Fruit fly (Drosophila melanogaster): ENCODE results near the gene CG42331.

The CG42331 gene

DNA sequence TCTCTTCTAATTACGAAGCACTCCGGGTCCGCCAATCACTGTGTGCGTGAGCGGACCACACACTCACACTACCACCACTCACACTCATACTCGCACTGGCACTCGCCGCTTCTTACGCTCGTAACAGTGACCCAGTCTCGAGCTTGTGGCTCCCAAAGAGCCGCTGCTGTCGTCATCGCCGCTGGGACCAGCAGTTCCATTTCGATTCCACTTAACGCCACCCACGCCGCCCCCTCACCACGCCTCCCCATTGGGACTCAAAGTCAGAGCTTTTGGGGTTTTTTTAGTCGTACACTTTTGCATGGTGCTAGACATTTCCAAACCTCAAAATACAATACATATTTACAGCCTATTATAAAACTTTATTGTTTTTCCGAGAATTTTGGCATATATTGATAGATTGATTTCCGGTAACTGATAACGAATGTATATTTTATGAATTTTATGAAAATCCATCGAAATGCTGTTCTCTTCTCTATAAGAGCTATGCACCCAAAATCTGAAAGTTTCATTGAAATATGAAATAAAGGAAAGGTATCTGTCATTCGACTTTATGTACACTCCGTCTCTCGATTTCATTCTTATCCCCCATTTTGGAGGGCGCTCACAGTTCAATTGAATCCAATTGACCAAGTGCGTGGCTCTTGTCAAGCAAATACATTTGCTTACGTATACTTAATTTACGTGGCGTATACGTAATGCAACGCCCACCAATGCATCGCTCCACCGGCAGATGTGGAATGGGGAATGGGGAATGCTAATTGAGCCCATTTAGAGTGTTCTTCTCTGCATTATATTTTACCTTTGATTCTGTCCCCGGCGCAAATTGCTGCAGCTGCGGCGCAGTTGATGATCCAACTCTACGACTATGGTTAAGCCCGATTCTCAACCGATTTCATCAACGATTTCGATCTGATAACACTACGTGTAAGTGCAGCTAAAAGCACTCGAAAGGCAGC lies at the start of gene CG42331:
CG42331 (plus strand) TSS at position 909 of the 959 bp plus-strand sequence.
- TF ChIP-seq CG4496 (GFP tag; IDR thresholded peaks at IDR 0.05), result 0 out of 3 replicates have a peak, but pooled peaks have one; percentile 17
- no peak for TF ChIP-seq CG17806 (tag; optimal IDR thresholded peaks at IDR 0.05)
- peak; percentile 47; the same call in 2 of the 3 replicates for TF ChIP-seq fd96Ca (GFP tag; IDR thresholded peaks at IDR 0.05)
- TF ChIP-seq Pif1A (GFP tag; optimal IDR thresholded peaks at IDR 0.05), result no peak

DNA sequence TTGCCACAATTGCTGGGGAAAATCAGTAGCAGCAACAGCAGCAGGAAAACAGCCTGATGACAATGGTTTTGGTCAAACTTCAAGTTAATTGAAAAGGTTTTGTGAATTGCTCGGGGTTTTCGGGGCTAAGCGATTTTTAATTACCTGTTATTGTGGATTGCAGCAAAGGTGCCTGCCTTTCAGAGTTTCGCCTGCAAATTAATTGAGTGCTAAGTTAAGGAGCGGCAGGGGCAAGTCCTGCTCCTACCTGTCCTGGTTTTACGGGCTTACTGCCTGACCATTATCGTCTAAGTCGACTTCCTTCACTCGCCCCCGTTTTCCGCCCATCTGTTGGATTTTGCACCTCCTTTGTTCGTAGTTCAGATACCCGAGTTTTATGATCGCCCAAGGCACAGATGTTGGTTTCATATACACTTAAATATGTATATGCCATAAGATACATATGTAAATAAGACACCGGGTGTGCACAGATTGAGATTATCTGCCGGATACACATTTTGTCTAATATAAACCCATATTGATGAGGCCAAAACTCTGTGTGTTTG lies 45.6 kb upstream of the CG42331 start:
- TF ChIP-seq CG32121 (GFP tag; IDR thresholded peaks at IDR 0.05) (no peak), gl (tag; optimal IDR thresholded peaks at IDR 0.05) (no peak), CG34367 (tag; optimal IDR thresholded peaks at IDR 0.05) (no peak), CG4496 (GFP tag; IDR thresholded peaks at IDR 0.05) (no peak), fd96Ca (GFP tag; IDR thresholded peaks at IDR 0.05) (no peak), CG14655 (GFP tag; optimal IDR thresholded peaks at IDR 0.05) (no peak), CG12605 (GFP tag; IDR thresholded peaks at IDR 0.05) (no peak), rn (GFP tag; IDR thresholded peaks at IDR 0.05) (no peak), CG8159 (tag; optimal IDR thresholded peaks at IDR 0.05) (no peak), CG8301 (tag; optimal IDR thresholded peaks at IDR 0.05) (no peak), CG15710 (tag; optimal IDR thresholded peaks at IDR 0.05) (no peak), Ets98B (GFP tag; IDR thresholded peaks at IDR 0.05) (no peak), CG10348 (GFP tag; IDR thresholded peaks at IDR 0.05) (no peak)

DNA sequence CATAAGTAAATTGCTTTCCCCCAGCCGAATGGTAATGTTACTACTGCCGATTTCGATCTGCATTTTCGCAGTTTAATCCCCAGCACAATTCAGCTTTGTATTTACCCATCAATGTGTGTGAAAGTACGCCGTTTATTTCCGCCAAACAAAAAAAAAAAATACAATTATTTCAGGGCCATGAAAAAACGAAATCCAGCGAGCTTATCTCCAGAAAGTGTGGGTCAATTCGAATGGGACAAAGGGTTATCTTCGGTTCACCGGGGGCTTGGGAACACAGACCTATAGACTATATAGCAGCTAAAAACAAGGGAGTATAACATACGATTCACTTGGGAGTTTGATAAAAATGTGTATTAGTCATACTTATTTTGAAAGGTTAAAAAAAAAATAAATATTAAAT lies 44.9 kb upstream of the CG42331 start:
- no peak for TF ChIP-seq CG8301 (tag; optimal IDR thresholded peaks at IDR 0.05)
- TF ChIP-seq CG8159 (tag; optimal IDR thresholded peaks at IDR 0.05), result no peak
- no peak for TF ChIP-seq D1 (tag; optimal IDR thresholded peaks at IDR 0.05)
- no peak for TF ChIP-seq CG13204 (GFP tag; optimal IDR thresholded peaks at IDR 0.05)
- TF ChIP-seq Pif1B (GFP tag; optimal IDR thresholded peaks at IDR 0.05), result no peak
- TF ChIP-seq fd96Ca (GFP tag; IDR thresholded peaks at IDR 0.05), result no peak
- TF ChIP-seq Snoo (tag; optimal IDR thresholded peaks at IDR 0.05), result no peak
- TF ChIP-seq Ets98B (GFP tag; IDR thresholded peaks at IDR 0.05), result no peak
- no peak for TF ChIP-seq CG12605 (GFP tag; IDR thresholded peaks at IDR 0.05)
- no peak for TF ChIP-seq Pif1A (GFP tag; optimal IDR thresholded peaks at IDR 0.05)
- TF ChIP-seq CG15710 (tag; optimal IDR thresholded peaks at IDR 0.05), result no peak
- TF ChIP-seq CG10348 (GFP tag; IDR thresholded peaks at IDR 0.05), result no peak

DNA sequence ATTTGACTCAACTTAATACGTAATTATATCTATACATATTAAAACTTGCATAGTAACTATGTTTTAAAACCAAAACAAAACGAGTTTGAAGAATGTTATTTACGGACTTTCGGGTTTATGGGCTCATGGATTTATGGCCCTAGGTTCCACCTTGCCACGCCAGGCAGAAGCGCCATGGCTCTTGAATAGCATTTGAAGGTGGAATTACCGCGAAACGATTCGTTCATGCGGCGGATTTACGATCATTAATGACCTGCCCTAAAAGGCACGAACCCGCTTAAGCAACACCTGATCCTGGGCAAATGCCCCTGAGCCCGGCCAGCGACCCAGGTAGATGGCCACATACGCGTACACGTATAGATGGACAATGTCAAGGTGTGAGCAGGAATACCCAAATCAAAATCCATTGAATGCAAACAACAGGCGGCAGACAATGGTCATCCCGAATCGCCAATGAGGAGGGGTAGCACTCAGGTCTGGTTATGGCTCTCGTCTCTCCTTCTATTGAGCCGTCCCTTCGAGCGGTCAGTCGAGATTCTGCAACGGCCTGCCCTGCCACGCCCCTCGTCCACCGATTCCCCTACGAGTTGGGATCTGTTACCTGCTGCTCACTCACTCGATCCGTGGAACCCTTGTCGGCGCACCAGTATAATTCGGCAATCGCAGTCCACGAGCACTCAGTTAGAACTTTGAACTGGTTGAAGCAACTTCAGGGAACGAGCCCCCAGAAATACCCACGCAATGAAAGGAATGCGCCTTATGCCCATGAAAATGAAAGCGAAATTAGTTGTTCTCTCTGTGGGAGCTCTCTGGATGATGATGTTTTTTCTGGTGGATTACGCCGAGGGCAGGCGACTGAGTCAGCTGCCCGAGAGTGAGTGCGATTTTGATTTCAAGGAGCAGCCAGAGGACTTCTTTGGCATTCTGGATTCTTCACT lies 22.7 kb upstream of the CG42331 start, which contains the start of gene tld:
tld (plus strand) TSS at position 677 of the 938 bp plus-strand sequence.
- TF ChIP-seq CG8301 (tag; optimal IDR thresholded peaks at IDR 0.05) (no peak), Ets98B (GFP tag; IDR thresholded peaks at IDR 0.05) (no peak), CG17806 (tag; optimal IDR thresholded peaks at IDR 0.05) (no peak), D1 (tag; optimal IDR thresholded peaks at IDR 0.05) (no peak), CG13204 (GFP tag; optimal IDR thresholded peaks at IDR 0.05) (no peak), CG9948 (tag; optimal IDR thresholded peaks at IDR 0.05) (no peak), CG12605 (GFP tag; IDR thresholded peaks at IDR 0.05) (no peak), Snoo (tag; optimal IDR thresholded peaks at IDR 0.05) (no peak), CG15710 (tag; optimal IDR thresholded peaks at IDR 0.05) (no peak), CG8159 (tag; optimal IDR thresholded peaks at IDR 0.05) (no peak), Pif1B (GFP tag; optimal IDR thresholded peaks at IDR 0.05) (no peak), CG34367 (tag; optimal IDR thresholded peaks at IDR 0.05) (no peak), CG4496 (GFP tag; IDR thresholded peaks at IDR 0.05) (no peak), EcR (GFP tag; optimal IDR thresholded peaks at IDR 0.05) (no peak), CG10348 (GFP tag; IDR thresholded peaks at IDR 0.05) (no peak), rn (GFP tag; IDR thresholded peaks at IDR 0.05) (no peak), Pif1A (GFP tag; optimal IDR thresholded peaks at IDR 0.05) (no peak), CG14655 (GFP tag; optimal IDR thresholded peaks at IDR 0.05) (no peak), gl (tag; optimal IDR thresholded peaks at IDR 0.05) (no peak), fd96Ca (GFP tag; IDR thresholded peaks at IDR 0.05) (no peak)

DNA sequence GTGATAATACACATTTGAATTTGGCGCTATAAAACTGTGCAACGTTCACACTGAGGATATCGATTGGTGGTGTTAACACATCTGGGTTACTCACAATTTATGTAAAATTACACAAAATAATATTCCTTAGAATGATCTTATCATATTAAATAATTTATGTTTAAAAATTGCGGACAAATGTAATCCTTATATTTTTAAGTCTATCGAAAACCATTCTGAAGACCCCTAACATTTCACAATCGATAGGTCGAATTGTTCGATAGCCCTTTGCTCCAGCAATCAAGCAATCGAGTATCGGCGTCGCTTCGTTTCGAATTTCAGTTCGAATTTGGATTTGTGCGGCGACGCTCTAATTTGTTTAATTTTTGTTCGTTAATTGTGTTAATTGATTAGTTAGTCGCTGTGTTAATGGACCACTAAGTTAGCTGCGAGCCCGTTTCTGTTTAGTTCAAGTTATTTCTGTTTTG lies 18.4 kb upstream of the CG42331 start, which contains the start of gene asp:
asp (plus strand) TSS at position 289 of the 467 bp plus-strand sequence.
- no peak for TF ChIP-seq EcR (GFP tag; optimal IDR thresholded peaks at IDR 0.05)
- no peak for TF ChIP-seq CG32121 (GFP tag; IDR thresholded peaks at IDR 0.05)
- TF ChIP-seq CG13204 (GFP tag; optimal IDR thresholded peaks at IDR 0.05), result no peak
- no peak for TF ChIP-seq gl (tag; optimal IDR thresholded peaks at IDR 0.05)
- TF ChIP-seq CG14655 (GFP tag; optimal IDR thresholded peaks at IDR 0.05), result no peak
- TF ChIP-seq CG8159 (tag; optimal IDR thresholded peaks at IDR 0.05), result no peak
- TF ChIP-seq Snoo (tag; optimal IDR thresholded peaks at IDR 0.05), result no peak
- TF ChIP-seq CG17806 (tag; optimal IDR thresholded peaks at IDR 0.05), result no peak
- no peak for TF ChIP-seq CG9948 (tag; optimal IDR thresholded peaks at IDR 0.05)
- TF ChIP-seq CG34367 (tag; optimal IDR thresholded peaks at IDR 0.05), result no peak

Data from whole organism, pupa.